Worm (Caenorhabditis elegans): Measurements from ENCODE around the gene nhr-6.

ce11 chrIII:3560235-3560634, 13.1 kb upstream of the nhr-6 start:
- TF ChIP-seq zag-1 (tag; optimal IDR thresholded peaks at IDR 0.05) (no peak), nhr-237 (tag; optimal IDR thresholded peaks at IDR 0.05) (no peak), nhr-25 (tag; optimal IDR thresholded peaks at IDR 0.05; ENCODE audit: borderline replicate concordance, insufficient read depth) (no peak), fkh-10 (GFP tag; optimal IDR thresholded peaks at IDR 0.05) (no peak)

All from whole organism, L4 larva.